Fruit fly (Drosophila melanogaster): ENCODE results near the gene CG6763.

Gene CG6763

DNA sequence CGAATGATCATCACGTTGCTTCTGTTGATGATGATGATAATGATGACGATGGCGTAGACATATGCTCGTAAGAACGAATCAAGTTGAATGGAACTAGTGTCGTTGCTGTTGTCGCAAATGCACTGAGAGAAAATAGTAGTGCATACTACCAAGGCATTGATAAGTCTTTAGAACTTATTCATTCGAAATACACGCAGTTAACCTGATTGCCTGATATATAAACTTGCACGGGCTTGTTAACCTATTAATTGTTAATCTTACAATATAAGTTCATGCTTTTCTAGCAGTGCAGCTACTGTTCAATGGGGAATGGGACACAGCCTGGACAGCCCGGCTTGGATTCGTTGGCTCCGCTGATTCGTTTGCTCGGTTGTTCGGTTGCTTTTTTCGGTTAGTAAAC is 42.5 kb downstream of the CG6763 start (continued):
- TF ChIP-seq dpn (GFP tag; optimal IDR thresholded peaks at IDR 0.05) (peak; percentile 85 to 88), CG18011 (GFP tag; optimal IDR thresholded peaks at IDR 0.05) (peak; percentile 31), CG30403 (GFP tag; optimal IDR thresholded peaks at IDR 0.05) (peak; percentile 77), CG8944 (GFP tag; optimal IDR thresholded peaks at IDR 0.05) (peak; percentile 85), Camta (GFP tag; optimal IDR thresholded peaks at IDR 0.05) (peak; percentile 81), CG15479 (GFP tag; optimal IDR thresholded peaks at IDR 0.05) (no peak), CG13775 (GFP tag; optimal IDR thresholded peaks at IDR 0.05) (peak; percentile 82), Hr3 (GFP tag; optimal IDR thresholded peaks at IDR 0.05) (peak; percentile 81), CG32772 (GFP tag; IDR thresholded peaks at IDR 0.05) (peak; percentile 81), fd96Cb (tag; optimal IDR thresholded peaks at IDR 0.05) (peak; percentile 89), cad (GFP tag; optimal IDR thresholded peaks at IDR 0.05) (no peak), ken (GFP tag; IDR thresholded peaks at IDR 0.05) (peak; percentile 80), CG10267 (tag; optimal IDR thresholded peaks at IDR 0.05) (peak; percentile 84), br (optimal IDR thresholded peaks at IDR 0.05) (no peak), CG10543 (GFP tag; optimal IDR thresholded peaks at IDR 0.05) (peak; percentile 12), CG1603 (tag; optimal IDR thresholded peaks at IDR 0.05) (peak; percentile 96), Asciz (GFP tag; optimal IDR thresholded peaks at IDR 0.05) (peak; percentile 65), zen2 (GFP tag; IDR thresholded peaks at IDR 0.05; ENCODE audit: partially characterized antibody) (no peak), E2f2 (GFP tag; IDR thresholded peaks at IDR 0.05) (peak; percentile 51), yki (optimal IDR thresholded peaks at IDR 0.05) (no peak), Sox102F (GFP tag; optimal IDR thresholded peaks at IDR 0.05) (peak; percentile 78), gfzf (GFP tag; optimal IDR thresholded peaks at IDR 0.05) (no peak), peb (GFP tag; IDR thresholded peaks at IDR 0.05) (peak; percentile 63; the same call in 1 of the 2 replicates), CG31388 (GFP tag; optimal IDR thresholded peaks at IDR 0.05) (peak; percentile 56), aop (GFP tag; IDR thresholded peaks at IDR 0.05) (peak; percentile 53; the same call in 1 of the 2 replicates), CG11247 (GFP tag; IDR thresholded peaks at IDR 0.05) (peak; percentile 75), Side (GFP tag; optimal IDR thresholded peaks at IDR 0.05) (peak; percentile 89), CG10366 (GFP tag; IDR thresholded peaks at IDR 0.05) (peak; percentile 82), Xrp1 (GFP tag; IDR thresholded peaks at IDR 0.05) (peak; percentile 94), Nf-YA (GFP tag; IDR thresholded peaks at IDR 0.05) (peak; percentile 57), CG9727 (GFP tag; optimal IDR thresholded peaks at IDR 0.05) (peak; percentile 89), lmd (GFP tag; IDR thresholded peaks at IDR 0.05) (peak; percentile 86), hkb (optimal IDR thresholded peaks at IDR 0.05) (no peak), hkb (GFP tag; IDR thresholded peaks at IDR 0.05) (peak; percentile 82), CG6765 (GFP tag; optimal IDR thresholded peaks at IDR 0.05) (peak; percentile 41), CG9797 (GFP tag; optimal IDR thresholded peaks at IDR 0.05) (peak; percentile 5), HLH3B (GFP tag; IDR thresholded peaks at IDR 0.05) (peak; percentile 81), croc (GFP tag; conservative IDR thresholded peaks at IDR 0.05) (peak; percentile 74), Antp (GFP tag; optimal IDR thresholded peaks at IDR 0.05) (peak; percentile 85), row (GFP tag; IDR thresholded peaks at IDR 0.05) (peak; percentile 88), ttk (GFP tag; IDR thresholded peaks at IDR 0.05) (peak; percentile 77), emc (GFP tag; optimal IDR thresholded peaks at IDR 0.05) (peak; percentile 33), CG3163 (GFP tag; optimal IDR thresholded peaks at IDR 0.05) (peak; percentile 58), ATbp (GFP tag; optimal IDR thresholded peaks at IDR 0.05) (peak; percentile 75), dm (GFP tag; optimal IDR thresholded peaks at IDR 0.05) (peak; percentile 79), B-H1 (GFP tag; IDR thresholded peaks at IDR 0.05) (peak; percentile 59), fd3F (GFP tag; optimal IDR thresholded peaks at IDR 0.05) (peak; percentile 58), Mrtf (GFP tag; IDR thresholded peaks at IDR 0.05) (peak; percentile 81), Adf1 (GFP tag; IDR thresholded peaks at IDR 0.05) (0 out of 2 replicates have a peak, but pooled peaks have one; percentile 14), Dfd (GFP tag; optimal IDR thresholded peaks at IDR 0.05) (no peak), Neu2 (GFP tag; optimal IDR thresholded peaks at IDR 0.05; ENCODE audit: borderline replicate concordance) (peak; percentile 10), CG18476 (GFP tag; optimal IDR thresholded peaks at IDR 0.05) (peak; percentile 77), BEAF-32 (GFP tag; optimal IDR thresholded peaks at IDR 0.05) (no peak)

Measured in whole organism, embryonic.